Fruit fly (Drosophila melanogaster) whole organism, embryonic: Measurements from ENCODE around the gene CG10638.

Experiments used
- Aef1 ChIP-seq: fragments of 200-800 bp; sonication (Bioruptor generic); IDR thresholded peaks from 3 replicates; pipeline ENCODE4 v1.3.6; 2022; ENCODE audit warnings: missing biosample characterization, missing genetic modification characterization
- Asciz ChIP-seq: fragments of 200-800 bp; sonication (Bioruptor generic); optimal IDR thresholded peaks from 2 replicates; lab custom pipeline; 2017; ENCODE audit warnings: missing biosample characterization, mild to moderate bottlenecking, missing genetic modification characterization, missing genetic modification reagents
- CG11456 ChIP-seq: fragments of 200-800 bp; sonication (Bioruptor generic); IDR thresholded peaks from 3 replicates; pipeline ENCODE4 v1.3.6; 2022; ENCODE audit warnings: missing biosample characterization, missing genetic modification characterization
- CG12104 ChIP-seq: fragments of 200-800 bp; sonication (Bioruptor generic); optimal IDR thresholded peaks from 3 replicates; lab custom pipeline; 2016; ENCODE audit warnings: missing biosample characterization, missing genetic modification characterization
- CG12219 ChIP-seq: fragments of 200-800 bp; sonication (Bioruptor generic); optimal IDR thresholded peaks from 3 replicates; lab custom pipeline; 2018; ENCODE audit warnings: missing biosample characterization, mild to moderate bottlenecking, missing genetic modification characterization
- CG13624 ChIP-seq: fragments of 200-800 bp; sonication (Bioruptor generic); optimal IDR thresholded peaks from 2 replicates; lab custom pipeline; 2016; ENCODE audit warnings: missing biosample characterization, missing genetic modification characterization
- CG17361 ChIP-seq: fragments of 200-800 bp; sonication (Bioruptor generic); IDR thresholded peaks from 3 replicates; pipeline ENCODE4 v1.3.6; 2022; ENCODE audit warnings: missing biosample characterization, missing genetic modification characterization
- CG17385 ChIP-seq: fragments of 200-800 bp; sonication (Bioruptor generic); optimal IDR thresholded peaks from 3 replicates; lab custom pipeline; 2018; ENCODE audit warnings: missing biosample characterization, mild to moderate bottlenecking, missing genetic modification characterization
- CG18262 ChIP-seq: fragments of 200-800 bp; optimal IDR thresholded peaks from 3 replicates; lab custom pipeline; 2019; ENCODE audit warnings: missing biosample characterization, mild to moderate bottlenecking, missing genetic modification characterization, moderate library complexity
- CG1832 ChIP-seq: fragments of 200-800 bp; sonication (Bioruptor generic); optimal IDR thresholded peaks from 2 replicates; lab custom pipeline; 2017; ENCODE audit warnings: missing biosample characterization, mild to moderate bottlenecking, missing genetic modification characterization, inconsistent platforms
- CG2116 ChIP-seq: fragments of 200-800 bp; sonication (Bioruptor generic); optimal IDR thresholded peaks from 3 replicates; lab custom pipeline; 2018; ENCODE audit warnings: missing biosample characterization, mild to moderate bottlenecking, missing genetic modification characterization
- CG2678 ChIP-seq: fragments of 200-800 bp; sonication (Bioruptor generic); optimal IDR thresholded peaks from 3 replicates; lab custom pipeline; 2019; ENCODE audit warnings: missing biosample characterization, mild to moderate bottlenecking, missing genetic modification characterization, moderate library complexity
- CG2875 ChIP-seq: fragments of 200-800 bp; sonication (Bioruptor generic); optimal IDR thresholded peaks from 2 replicates; lab custom pipeline; 2017; ENCODE audit warnings: missing biosample characterization, mild to moderate bottlenecking, missing genetic modification characterization, missing genetic modification reagents
- CG2889 ChIP-seq: fragments of 200-800 bp; sonication (Bioruptor generic); IDR thresholded peaks from 3 replicates; pipeline ENCODE4 v1.3.6; 2022; ENCODE audit warnings: missing biosample characterization, missing genetic modification characterization
- CG30403 ChIP-seq: fragments of 200-800 bp; sonication (Bioruptor generic); optimal IDR thresholded peaks from 3 replicates; lab custom pipeline; 2016; ENCODE audit warnings: missing biosample characterization, missing genetic modification characterization
- CG3065 ChIP-seq: fragments of 200-800 bp; sonication (Bioruptor generic); optimal IDR thresholded peaks from 2 replicates; lab custom pipeline; 2016; ENCODE audit warnings: missing biosample characterization, missing genetic modification characterization
- CG3163 ChIP-seq: fragments of 200-800 bp; sonication (Bioruptor generic); optimal IDR thresholded peaks from 3 replicates; lab custom pipeline; 2016; ENCODE audit warnings: missing biosample characterization, missing genetic modification characterization
- CG33213 ChIP-seq: fragments of 200-800 bp; sonication (Bioruptor generic); optimal IDR thresholded peaks from 3 replicates; lab custom pipeline; 2016; ENCODE audit warnings: missing biosample characterization, missing genetic modification characterization
- CG5245 ChIP-seq: fragments of 200-800 bp; sonication (Bioruptor generic); optimal IDR thresholded peaks from 3 replicates; lab custom pipeline; 2016; ENCODE audit warnings: missing biosample characterization, missing genetic modification characterization
- CG6254 ChIP-seq: fragments of 200-800 bp; sonication (Bioruptor generic); optimal IDR thresholded peaks from 3 replicates; lab custom pipeline; 2017; ENCODE audit warnings: mild to moderate bottlenecking, missing biosample characterization, missing genetic modification reagents, missing genetic modification characterization
- CG7839 ChIP-seq: fragments of 200-800 bp; sonication (Bioruptor generic); optimal IDR thresholded peaks from 3 replicates; lab custom pipeline; 2018; ENCODE audit warnings: missing biosample characterization, mild to moderate bottlenecking, missing genetic modification characterization, moderate library complexity
- CG8944 ChIP-seq: fragments of 200-800 bp; sonication (Bioruptor generic); optimal IDR thresholded peaks from 3 replicates; lab custom pipeline; 2016; ENCODE audit warnings: missing biosample characterization, missing genetic modification characterization
- CG9437 ChIP-seq: fragments of 200-800 bp; sonication (Bioruptor generic); optimal IDR thresholded peaks from 2 replicates; lab custom pipeline; 2018; ENCODE audit warnings: missing biosample characterization, mild to moderate bottlenecking, missing genetic modification characterization
- CG9727 ChIP-seq: fragments of 200-800 bp; sonication (Bioruptor generic); optimal IDR thresholded peaks from 3 replicates; lab custom pipeline; 2017; ENCODE audit warnings: missing biosample characterization, mild to moderate bottlenecking, missing genetic modification characterization
- CG9797 ChIP-seq: fragments of 200-800 bp; sonication (Bioruptor generic); optimal IDR thresholded peaks from 3 replicates; lab custom pipeline; 2018; ENCODE audit warnings: missing biosample characterization, mild to moderate bottlenecking, missing genetic modification characterization
- Fer1 ChIP-seq: fragments of 200-800 bp; sonication (Bioruptor generic); optimal IDR thresholded peaks from 2 replicates; lab custom pipeline; 2017; ENCODE audit warnings: missing biosample characterization, mild to moderate bottlenecking, missing genetic modification characterization
- Fer3 ChIP-seq: fragments of 200-800 bp; sonication (Bioruptor generic); optimal IDR thresholded peaks from 2 replicates; lab custom pipeline; 2018; ENCODE audit warnings: missing biosample characterization, mild to moderate bottlenecking, missing genetic modification characterization, moderate library complexity
- Gug ChIP-seq: fragments of 200-800 bp; sonication (Bioruptor generic); IDR thresholded peaks from 4 replicates; pipeline ENCODE4 v1.3.6; 2022; ENCODE audit warnings: missing biosample characterization, missing genetic modification characterization
- H15 ChIP-seq: fragments of 200-800 bp; sonication (Bioruptor generic); IDR thresholded peaks from 3 replicates; pipeline ENCODE4 v1.3.6; 2022; ENCODE audit warnings: missing biosample characterization, missing genetic modification characterization
- Jarid2 ChIP-seq: fragments of 200-800 bp; sonication (Bioruptor generic); optimal IDR thresholded peaks from 3 replicates; lab custom pipeline; 2017; ENCODE audit warnings: mild to moderate bottlenecking, missing biosample characterization, missing genetic modification reagents, missing genetic modification characterization
- Sin3A ChIP-seq: fragments of >200 bp; optimal IDR thresholded peaks from 2 replicates; lab custom pipeline; 2018
- Tbp ChIP-seq: fragments of >200 bp; optimal IDR thresholded peaks from 2 replicates; lab custom pipeline; 2018; ENCODE audit warnings: missing biosample characterization, missing genetic modification characterization
- Xbp1 ChIP-seq: fragments of 200-800 bp; sonication (Bioruptor generic); optimal IDR thresholded peaks from 3 replicates; lab custom pipeline; 2016; ENCODE audit warnings: missing biosample characterization, mild to moderate bottlenecking, missing genetic modification characterization
- az2 ChIP-seq: fragments of 200-800 bp; sonication (Bioruptor generic); optimal IDR thresholded peaks from 3 replicates; lab custom pipeline; 2016; ENCODE audit warnings: missing biosample characterization, missing genetic modification characterization
- btn ChIP-seq: fragments of 200-800 bp; sonication (Bioruptor generic); optimal IDR thresholded peaks from 2 replicates; lab custom pipeline; 2016; ENCODE audit warnings: missing biosample characterization, missing genetic modification characterization
- cas ChIP-seq: fragments of 200-800 bp; sonication (Bioruptor generic); IDR thresholded peaks from 2 replicates; pipeline ENCODE4 v1.3.6; 2022; ENCODE audit warnings: missing biosample characterization, missing genetic modification characterization
- chif ChIP-seq, 2 experiments: fragments of 200-800 bp; sonication (Bioruptor generic); optimal IDR thresholded peaks; 3 replicates each; lab custom pipeline; 2016; ENCODE audit warnings: missing biosample characterization in 2 of 2, missing genetic modification characterization in 2 of 2
- croc ChIP-seq: fragments of 200-800 bp; sonication (Bioruptor generic); conservative IDR thresholded peaks from 3 replicates; pipeline ENCODE4 v1.3.6; 2022; ENCODE audit warnings: missing biosample characterization, missing genetic modification characterization
- dysf ChIP-seq: fragments of 200-800 bp; sonication (Bioruptor generic); IDR thresholded peaks from 3 replicates; pipeline ENCODE4 v1.3.6; 2022; ENCODE audit warnings: missing biosample characterization, missing genetic modification characterization
- fu2 ChIP-seq: fragments of 200-800 bp; sonication (Bioruptor generic); optimal IDR thresholded peaks from 2 replicates; lab custom pipeline; 2016; ENCODE audit warnings: missing biosample characterization, missing genetic modification characterization
- gsb-n ChIP-seq: fragments of 200-800 bp; sonication (Bioruptor generic); optimal IDR thresholded peaks from 3 replicates; lab custom pipeline; 2018; ENCODE audit warnings: missing biosample characterization, mild to moderate bottlenecking, missing genetic modification characterization
- insv ChIP-seq, 2 experiments: fragments of 200-800 bp; sonication (Bioruptor generic); optimal IDR thresholded peaks; 3 replicates each; lab custom pipeline; 2016 to 2018; ENCODE audit warnings: missing biosample characterization in 2 of 2, missing genetic modification characterization in 2 of 2
- mirr ChIP-seq: fragments of 200-800 bp; sonication (Bioruptor generic); optimal IDR thresholded peaks from 3 replicates; lab custom pipeline; 2018; ENCODE audit warnings: missing biosample characterization, mild to moderate bottlenecking, missing genetic modification characterization
- nerfin-2 ChIP-seq: fragments of 200-800 bp; sonication (Bioruptor generic); IDR thresholded peaks from 2 replicates; pipeline ENCODE4 v1.3.6; 2022; ENCODE audit warnings: missing biosample characterization, missing genetic modification characterization; ENCODE audit not compliant: partially characterized antibody
- odd ChIP-seq: fragments of 200-800 bp; sonication (Bioruptor generic); optimal IDR thresholded peaks from 2 replicates; lab custom pipeline; 2017; ENCODE audit warnings: missing biosample characterization, mild to moderate bottlenecking, missing genetic modification characterization
- p53 ChIP-seq: fragments of 200-800 bp; sonication (Bioruptor generic); optimal IDR thresholded peaks from 2 replicates; lab custom pipeline; 2016; ENCODE audit warnings: missing biosample characterization, missing genetic modification characterization
- pho ChIP-seq: fragments of 200-800 bp; sonication (Bioruptor generic); optimal IDR thresholded peaks from 2 replicates; lab custom pipeline; 2016; ENCODE audit warnings: missing biosample characterization, missing genetic modification characterization
- ranshi ChIP-seq: fragments of 200-800 bp; sonication (Bioruptor generic); IDR thresholded peaks from 2 replicates; pipeline ENCODE4 v1.3.6; 2022; ENCODE audit warnings: missing biosample characterization, missing genetic modification characterization
- rib ChIP-seq: fragments of 200-800 bp; sonication (Bioruptor generic); IDR thresholded peaks from 2 replicates; pipeline ENCODE4 v1.3.6; 2022; ENCODE audit warnings: missing biosample characterization, missing genetic modification characterization
- vfl ChIP-seq: fragments of 200-800 bp; sonication (Bioruptor generic); optimal IDR thresholded peaks from 2 replicates; lab custom pipeline; 2016; ENCODE audit warnings: missing biosample characterization, missing genetic modification characterization
- zen2 ChIP-seq: fragments of 200-800 bp; sonication (Bioruptor generic); IDR thresholded peaks from 3 replicates; pipeline ENCODE4 v1.3.6; 2022; ENCODE audit warnings: missing biosample characterization, missing genetic modification characterization; ENCODE audit not compliant: partially characterized antibody
- zfh2 ChIP-seq: fragments of 200-800 bp; sonication (Bioruptor generic); optimal IDR thresholded peaks from 2 replicates; lab custom pipeline; 2016; ENCODE audit warnings: missing biosample characterization, missing genetic modification characterization

The CG10638 gene

dm6 chr3L:12484948-12485347 is 16.2 kb downstream of the CG10638 start, which contains the start of gene CG10663 (continued):
- TF ChIP-seq zfh2 (GFP tag; lab: Kevin White, UChicago) (no peak), CG17385 (GFP tag; lab: Kevin White, UChicago) (no peak), CG33213 (GFP tag; lab: Kevin White, UChicago) (no peak), CG2678 (tag; lab: Kevin White, UChicago) (peak; percentile 9), chif (GFP tag; optimal IDR thresholded peaks at IDR 0.05; lab: Kevin White, UChicago) (peak in 1 of 2 experiments; percentile 13), CG9797 (GFP tag; lab: Kevin White, UChicago) (no peak), CG1832 (GFP tag; lab: Kevin White, UChicago) (no peak), zen2 (GFP tag; lab: Robert Waterston, UW) (0 out of 3 replicates have a peak, but pooled peaks have one; percentile 23), CG12104 (GFP tag; lab: Kevin White, UChicago) (no peak), CG3065 (GFP tag; lab: Kevin White, UChicago) (no peak), CG30403 (GFP tag; lab: Kevin White, UChicago) (no peak), Jarid2 (peak; percentile 89), btn (GFP tag; lab: Kevin White, UChicago) (no peak), H15 (0 out of 3 replicates have a peak, but pooled peaks have one; percentile 30), CG12219 (GFP tag; lab: Kevin White, UChicago) (no peak), Fer1 (GFP tag; lab: Kevin White, UChicago) (no peak), CG9437 (GFP tag; lab: Kevin White, UChicago) (peak; percentile 34), Fer3 (no peak), CG13624 (peak; percentile 10), insv (GFP tag; optimal IDR thresholded peaks at IDR 0.05; lab: Kevin White, UChicago) (no peak), mirr (GFP tag; lab: Kevin White, UChicago) (no peak), CG6254 (GFP tag; lab: Kevin White, UChicago) (peak; percentile 13), gsb-n (tag; lab: Kevin White, UChicago) (no peak), Tbp (GFP tag; lab: Kevin White, UChicago) (no peak), fu2 (GFP tag; lab: Kevin White, UChicago) (no peak), nerfin-2 (GFP tag; lab: Robert Waterston, UW) (peak; percentile 45; the same call in 1 of the 2 replicates), CG3163 (GFP tag; lab: Kevin White, UChicago) (no peak), CG18262 (tag; lab: Kevin White, UChicago) (no peak), Aef1 (GFP tag; lab: Robert Waterston, UW) (no peak), p53 (GFP tag; lab: Kevin White, UChicago) (no peak), dysf (no peak), rib (no peak), Xbp1 (GFP tag; lab: Kevin White, UChicago) (peak; percentile 1), ranshi (GFP tag; lab: Robert Waterston, UW) (no peak), odd (GFP tag; lab: Kevin White, UChicago) (peak; percentile 23), CG7839 (peak; percentile 4), pho (GFP tag; lab: Kevin White, UChicago) (no peak), CG8944 (GFP tag; lab: Kevin White, UChicago) (no peak), CG9727 (GFP tag; lab: Kevin White, UChicago) (no peak), CG2889 (no peak), CG2875 (GFP tag; lab: Kevin White, UChicago) (no peak), az2 (GFP tag; lab: Kevin White, UChicago) (no peak), vfl (GFP tag; lab: Kevin White, UChicago) (no peak), cas (no peak), croc (no peak), Gug (no peak), CG5245 (GFP tag; lab: Kevin White, UChicago) (no peak), CG2116 (GFP tag; lab: Kevin White, UChicago) (no peak), Sin3A (lab: Kevin White, UChicago) (no peak), CG11456 (GFP tag; lab: Robert Waterston, UW) (no peak), Asciz (GFP tag; lab: Kevin White, UChicago) (no peak), CG17361 (GFP tag; lab: Robert Waterston, UW) (no peak)
